Worm (Caenorhabditis elegans): ENCODE measurements around the gene lin-26.

lin-26 gene

ce11 chrII:7681898-7682297 lies at the start of gene lin-26:
Gene lin-26, plus strand, starts transcription at chrII:7682198.
- TF ChIP-seq ces-1 (GFP tag; optimal IDR thresholded peaks at IDR 0.05) = no peak
- TF ChIP-seq ztf-11 (tag; optimal IDR thresholded peaks at IDR 0.05) = no peak
- no peak for TF ChIP-seq cnd-1 (tag; optimal IDR thresholded peaks at IDR 0.05)
- TF ChIP-seq nhr-237 (tag; optimal IDR thresholded peaks at IDR 0.05) = no peak
- TF ChIP-seq ham-2 (GFP tag; optimal IDR thresholded peaks at IDR 0.05) = no peak
- no peak for TF ChIP-seq ceh-83 (GFP tag; optimal IDR thresholded peaks at IDR 0.05)
- no peak for TF ChIP-seq zip-8 (tag; optimal IDR thresholded peaks at IDR 0.05)
- no peak for TF ChIP-seq lin-13 (tag; optimal IDR thresholded peaks at IDR 0.05)
- TF ChIP-seq elt-1 (tag; optimal IDR thresholded peaks at IDR 0.05; ENCODE audit: borderline replicate concordance, insufficient read depth) = no peak
- TF ChIP-seq snpc-4 (tag; optimal IDR thresholded peaks at IDR 0.05) = no peak
- no peak for TF ChIP-seq unc-39 (tag; optimal IDR thresholded peaks at IDR 0.05)
- TF ChIP-seq lsy-2 (tag; optimal IDR thresholded peaks at IDR 0.05) = no peak
- TF ChIP-seq M03D4.4 (tag; optimal IDR thresholded peaks at IDR 0.05) = no peak

- no peak for TF ChIP-seq cnd-1 (tag; optimal IDR thresholded peaks at IDR 0.05)
- TF ChIP-seq snpc-4 (tag; optimal IDR thresholded peaks at IDR 0.05) = no peak
- TF ChIP-seq sem-2 (GFP tag; optimal IDR thresholded peaks at IDR 0.05) = no peak
- TF ChIP-seq unc-120 (tag; optimal IDR thresholded peaks at IDR 0.05; ENCODE audit: poor library complexity, severe bottlenecking) = no peak
- TF ChIP-seq ceh-43 (GFP tag; optimal IDR thresholded peaks at IDR 0.05) = no peak
- no peak for TF ChIP-seq elt-1 (tag; optimal IDR thresholded peaks at IDR 0.05; ENCODE audit: borderline replicate concordance, insufficient read depth)
- TF ChIP-seq sptf-1 (tag; optimal IDR thresholded peaks at IDR 0.05) = no peak
- TF ChIP-seq unc-62 (GFP tag; optimal IDR thresholded peaks at IDR 0.05) = no peak
- no peak for TF ChIP-seq mls-2 (tag; optimal IDR thresholded peaks at IDR 0.05)
- TF ChIP-seq lin-32 (GFP tag; optimal IDR thresholded peaks at IDR 0.05) = no peak
- TF ChIP-seq unc-39 (tag; optimal IDR thresholded peaks at IDR 0.05) = no peak
- TF ChIP-seq elt-3 (tag; optimal IDR thresholded peaks at IDR 0.05) = no peak
- no peak for TF ChIP-seq bed-3 (GFP tag; optimal IDR thresholded peaks at IDR 0.05)
- TF ChIP-seq lsy-2 (tag; optimal IDR thresholded peaks at IDR 0.05) = no peak
Observed at ce11 chrII:7635296-7635695, 46.7 kb upstream of the lin-26 start.

- TF ChIP-seq tbx-8 (GFP tag; optimal IDR thresholded peaks at IDR 0.05) = no peak
- TF ChIP-seq ham-2 (GFP tag; optimal IDR thresholded peaks at IDR 0.05) = no peak
- no peak for TF ChIP-seq ceh-83 (GFP tag; optimal IDR thresholded peaks at IDR 0.05)
- no peak for TF ChIP-seq ceh-39 (tag; optimal IDR thresholded peaks at IDR 0.05)
- TF ChIP-seq mep-1 (tag; optimal IDR thresholded peaks at IDR 0.05) = no peak
- TF ChIP-seq nhr-76 (tag; optimal IDR thresholded peaks at IDR 0.05) = no peak
- no peak for TF ChIP-seq hlh-1 (tag; optimal IDR thresholded peaks at IDR 0.05)
- no peak for TF ChIP-seq nhr-237 (tag; optimal IDR thresholded peaks at IDR 0.05)
- TF ChIP-seq cnd-1 (tag; optimal IDR thresholded peaks at IDR 0.05) = no peak
- TF ChIP-seq elt-3 (tag; optimal IDR thresholded peaks at IDR 0.05) = no peak
- no peak for TF ChIP-seq blmp-1 (tag; optimal IDR thresholded peaks at IDR 0.05)
Observed at ce11 chrII:7636941-7637340, 45.1 kb upstream of the lin-26 start.

ce11 chrII:7639036-7639435 lies 43.0 kb upstream of the lin-26 start:
- TF ChIP-seq ces-1 (GFP tag; optimal IDR thresholded peaks at IDR 0.05) = no peak
- no peak for TF ChIP-seq elt-3 (tag; optimal IDR thresholded peaks at IDR 0.05)
- no peak for TF ChIP-seq unc-39 (tag; optimal IDR thresholded peaks at IDR 0.05)
- no peak for TF ChIP-seq nhr-28 (tag; optimal IDR thresholded peaks at IDR 0.05)
- TF ChIP-seq hlh-1 (tag; optimal IDR thresholded peaks at IDR 0.05) = no peak
- no peak for TF ChIP-seq mep-1 (tag; optimal IDR thresholded peaks at IDR 0.05)
- TF ChIP-seq lin-32 (GFP tag; optimal IDR thresholded peaks at IDR 0.05) = no peak
- TF ChIP-seq ceh-83 (GFP tag; optimal IDR thresholded peaks at IDR 0.05) = no peak
- no peak for TF ChIP-seq ceh-43 (GFP tag; optimal IDR thresholded peaks at IDR 0.05)
- no peak for TF ChIP-seq zip-8 (tag; optimal IDR thresholded peaks at IDR 0.05)
- no peak for TF ChIP-seq ham-2 (GFP tag; optimal IDR thresholded peaks at IDR 0.05)
- TF ChIP-seq bed-3 (GFP tag; optimal IDR thresholded peaks at IDR 0.05) = no peak
- no peak for TF ChIP-seq mls-2 (tag; optimal IDR thresholded peaks at IDR 0.05)
- TF ChIP-seq flh-1 (GFP tag; optimal IDR thresholded peaks at IDR 0.05) = no peak
- TF ChIP-seq mab-5 (tag; optimal IDR thresholded peaks at IDR 0.05) = no peak
- TF ChIP-seq nhr-76 (tag; optimal IDR thresholded peaks at IDR 0.05) = no peak
- no peak for TF ChIP-seq blmp-1 (tag; optimal IDR thresholded peaks at IDR 0.05)
